Fruit fly (Drosophila melanogaster) whole organism, prepupa: ENCODE data around the gene Wdr24.
A peak's percentile ranks its signal among the peaks of the same experiment; 100 is the strongest.

Experiments used
- Blimp-1 ChIP-seq: fragments of 200-800 bp; sonication (Bioruptor generic); optimal IDR thresholded peaks from 3 replicates; lab custom pipeline; 2017; ENCODE audit warnings: missing biosample characterization, missing genetic modification characterization, mild to moderate bottlenecking, moderate library complexity, missing genetic modification reagents
- CG10631 ChIP-seq: fragments of 200-800 bp; sonication (Bioruptor generic); optimal IDR thresholded peaks from 2 replicates; lab custom pipeline; 2016; ENCODE audit warnings: missing biosample characterization, missing genetic modification characterization
- CG10669 ChIP-seq: fragments of 200-800 bp; sonication (Bioruptor generic); optimal IDR thresholded peaks from 3 replicates; lab custom pipeline; 2018; ENCODE audit warnings: missing biosample characterization, mild to moderate bottlenecking, missing genetic modification characterization, moderate library complexity
- CG11294 ChIP-seq: fragments of 200-800 bp; sonication (Bioruptor generic); IDR thresholded peaks from 2 replicates; pipeline ENCODE4 v1.3.6; 2022; ENCODE audit warnings: missing biosample characterization, missing genetic modification characterization
- CG11762 ChIP-seq: fragments of 200-800 bp; sonication (Bioruptor generic); optimal IDR thresholded peaks from 3 replicates; lab custom pipeline; 2016; ENCODE audit warnings: missing biosample characterization, missing genetic modification characterization; ENCODE audit not compliant: insufficient read depth
- CG11902 ChIP-seq: fragments of 200-800 bp; sonication (Bioruptor generic); optimal IDR thresholded peaks from 3 replicates; lab custom pipeline; 2016; ENCODE audit warnings: missing biosample characterization, missing genetic modification characterization
- CG15336 ChIP-seq: fragments of 200-800 bp; sonication (Bioruptor generic); IDR thresholded peaks from 2 replicates; pipeline ENCODE4 v1.3.6; 2022; ENCODE audit warnings: missing biosample characterization, missing genetic modification characterization
- CG1621 ChIP-seq: fragments of 200-800 bp; sonication (Bioruptor generic); optimal IDR thresholded peaks from 3 replicates; lab custom pipeline; 2018; ENCODE audit warnings: missing biosample characterization, mild to moderate bottlenecking, missing genetic modification characterization
- CG3032 ChIP-seq: fragments of 200-800 bp; optimal IDR thresholded peaks from 2 replicates; lab custom pipeline; 2019; ENCODE audit warnings: missing biosample characterization, mild to moderate bottlenecking, missing genetic modification characterization, moderate library complexity
- CG34406 ChIP-seq: fragments of 200-800 bp; sonication (Bioruptor generic); optimal IDR thresholded peaks from 3 replicates; lab custom pipeline; 2016; ENCODE audit warnings: missing biosample characterization, missing genetic modification characterization
- CG3919 ChIP-seq: fragments of 200-800 bp; sonication (Bioruptor generic); optimal IDR thresholded peaks from 3 replicates; lab custom pipeline; 2016; ENCODE audit warnings: missing biosample characterization, missing genetic modification characterization
- CG4318 ChIP-seq: fragments of 200-800 bp; sonication (Bioruptor generic); optimal IDR thresholded peaks from 3 replicates; lab custom pipeline; 2017; ENCODE audit warnings: missing biosample characterization, mild to moderate bottlenecking, missing genetic modification characterization
- CG6276 ChIP-seq: fragments of 200-800 bp; sonication (Bioruptor generic); optimal IDR thresholded peaks from 2 replicates; lab custom pipeline; 2017; ENCODE audit warnings: missing biosample characterization, mild to moderate bottlenecking, missing genetic modification characterization
- CG6792 ChIP-seq: fragments of 200-800 bp; sonication (Bioruptor generic); optimal IDR thresholded peaks from 3 replicates; lab custom pipeline; 2016; ENCODE audit warnings: missing biosample characterization, missing genetic modification characterization
- CG6808 ChIP-seq: fragments of 200-800 bp; sonication (Bioruptor generic); optimal IDR thresholded peaks from 3 replicates; lab custom pipeline; 2017; ENCODE audit warnings: missing biosample characterization, missing genetic modification characterization, mild to moderate bottlenecking, moderate library complexity, missing genetic modification reagents
- CG6854 ChIP-seq: fragments of 200-800 bp; sonication (Bioruptor generic); optimal IDR thresholded peaks from 2 replicates; lab custom pipeline; 2017; ENCODE audit warnings: missing biosample characterization, mild to moderate bottlenecking, missing genetic modification characterization
- CG7368 ChIP-seq: fragments of 200-800 bp; sonication (Bioruptor generic); optimal IDR thresholded peaks from 3 replicates; lab custom pipeline; 2016; ENCODE audit warnings: missing biosample characterization, missing genetic modification characterization
- CG8119 ChIP-seq: fragments of 200-800 bp; sonication (Bioruptor generic); IDR thresholded peaks from 3 replicates; pipeline ENCODE4 v1.3.6; 2022; ENCODE audit warnings: missing biosample characterization, missing genetic modification characterization
- CG8319 ChIP-seq: fragments of 200-800 bp; sonication (Bioruptor generic); optimal IDR thresholded peaks from 3 replicates; lab custom pipeline; 2016; ENCODE audit warnings: missing biosample characterization, missing genetic modification characterization
- CG8632 ChIP-seq: fragments of 200-800 bp; sonication (Bioruptor generic); optimal IDR thresholded peaks from 3 replicates; lab custom pipeline; 2016; ENCODE audit warnings: missing biosample characterization, missing genetic modification characterization
- CG9139 ChIP-seq: fragments of 200-800 bp; sonication (Bioruptor generic); optimal IDR thresholded peaks from 3 replicates; lab custom pipeline; 2017; ENCODE audit warnings: missing biosample characterization, mild to moderate bottlenecking, missing genetic modification characterization
- Eip78C ChIP-seq: fragments of 200-800 bp; sonication (Bioruptor generic); peaks from one replicate; lab custom pipeline; 2016; ENCODE audit warnings: missing biosample characterization, missing genetic modification characterization
- Ets21C ChIP-seq: fragments of 200-800 bp; sonication (Bioruptor generic); optimal IDR thresholded peaks from 3 replicates; lab custom pipeline; 2016; ENCODE audit warnings: missing biosample characterization, missing genetic modification characterization
- Gug ChIP-seq: fragments of 200-800 bp; sonication (Bioruptor generic); IDR thresholded peaks from 2 replicates; pipeline ENCODE4 v1.3.6; 2022; ENCODE audit warnings: missing biosample characterization, missing genetic modification characterization
- Hr39 ChIP-seq: fragments of 200-800 bp; sonication (Bioruptor generic); optimal IDR thresholded peaks from 2 replicates; lab custom pipeline; 2016; ENCODE audit warnings: missing biosample characterization, missing genetic modification characterization
- Hr4 ChIP-seq: fragments of 200-800 bp; sonication (Bioruptor generic); optimal IDR thresholded peaks from 3 replicates; lab custom pipeline; 2016; ENCODE audit warnings: missing biosample characterization, missing genetic modification characterization
- Lpt ChIP-seq: fragments of 200-800 bp; sonication (Bioruptor generic); optimal IDR thresholded peaks from 3 replicates; lab custom pipeline; 2016; ENCODE audit warnings: missing biosample characterization, missing genetic modification characterization
- Met ChIP-seq: fragments of 200-800 bp; sonication (Bioruptor generic); optimal IDR thresholded peaks from 3 replicates; lab custom pipeline; 2016; ENCODE audit warnings: missing biosample characterization, missing genetic modification characterization
- OdsH ChIP-seq: fragments of 200-800 bp; sonication (Bioruptor generic); optimal IDR thresholded peaks from 3 replicates; lab custom pipeline; 2016; ENCODE audit warnings: missing biosample characterization, missing genetic modification characterization
- Sox102F ChIP-seq: fragments of 200-800 bp; sonication (Bioruptor generic); optimal IDR thresholded peaks from 2 replicates; lab custom pipeline; 2016; ENCODE audit warnings: missing biosample characterization, mild to moderate bottlenecking, missing genetic modification characterization
- Sox14 ChIP-seq: fragments of 200-800 bp; sonication (Bioruptor generic); optimal IDR thresholded peaks from 3 replicates; lab custom pipeline; 2016; ENCODE audit warnings: missing biosample characterization, missing genetic modification characterization
- Sox15 ChIP-seq: fragments of 200-800 bp; sonication (Bioruptor generic); optimal IDR thresholded peaks from 3 replicates; lab custom pipeline; 2016; ENCODE audit warnings: missing biosample characterization, missing genetic modification characterization
- achi ChIP-seq: fragments of 200-800 bp; sonication (Bioruptor generic); optimal IDR thresholded peaks from 3 replicates; lab custom pipeline; 2016; ENCODE audit warnings: missing biosample characterization, missing genetic modification characterization
- acj6 ChIP-seq: fragments of 200-800 bp; sonication (Bioruptor generic); optimal IDR thresholded peaks from 3 replicates; lab custom pipeline; 2016; ENCODE audit warnings: missing biosample characterization, missing genetic modification characterization
- dac ChIP-seq: fragments of 200-800 bp; sonication (Bioruptor generic); optimal IDR thresholded peaks from 2 replicates; lab custom pipeline; 2017; ENCODE audit warnings: missing biosample characterization, mild to moderate bottlenecking, missing genetic modification characterization
- dsx ChIP-seq: fragments of 200-800 bp; optimal IDR thresholded peaks from 3 replicates; lab custom pipeline; 2019; ENCODE audit warnings: missing biosample characterization, mild to moderate bottlenecking, missing genetic modification characterization, moderate library complexity; ENCODE audit not compliant: poor library complexity, severe bottlenecking
- esn ChIP-seq: fragments of 200-800 bp; sonication (Bioruptor generic); optimal IDR thresholded peaks from 2 replicates; lab custom pipeline; 2016; ENCODE audit warnings: missing biosample characterization, mild to moderate bottlenecking, missing genetic modification characterization, moderate library complexity
- fd59A ChIP-seq: fragments of 200-800 bp; sonication (Bioruptor generic); optimal IDR thresholded peaks from 2 replicates; lab custom pipeline; 2017; ENCODE audit warnings: missing biosample characterization, mild to moderate bottlenecking, missing genetic modification characterization, missing genetic modification reagents
- fd85E ChIP-seq: fragments of 200-800 bp; sonication (Bioruptor generic); optimal IDR thresholded peaks from 3 replicates; lab custom pipeline; 2016; ENCODE audit warnings: missing biosample characterization, missing genetic modification characterization
- fkh ChIP-seq: fragments of 200-800 bp; sonication (Bioruptor generic); optimal IDR thresholded peaks from 3 replicates; lab custom pipeline; 2017; ENCODE audit warnings: missing biosample characterization, mild to moderate bottlenecking, missing genetic modification characterization, moderate library complexity
- lz ChIP-seq: fragments of 200-800 bp; sonication (Bioruptor generic); optimal IDR thresholded peaks from 3 replicates; lab custom pipeline; 2016; ENCODE audit warnings: missing biosample characterization, missing genetic modification characterization
- net ChIP-seq: fragments of 200-800 bp; sonication (Bioruptor generic); optimal IDR thresholded peaks from 3 replicates; lab custom pipeline; 2016; ENCODE audit warnings: missing biosample characterization, missing genetic modification characterization
- salr ChIP-seq, 2 experiments: fragments of 200-800 bp; sonication (Bioruptor generic); optimal IDR thresholded peaks; 3 replicates each; lab custom pipeline; 2016 to 2018; ENCODE audit warnings: missing biosample characterization in 2 of 2, missing genetic modification characterization in 2 of 2, mild to moderate bottlenecking in 1 of 2
- spab ChIP-seq: fragments of 200-800 bp; sonication (Bioruptor generic); optimal IDR thresholded peaks from 2 replicates; lab custom pipeline; 2017; ENCODE audit warnings: missing biosample characterization, mild to moderate bottlenecking, missing genetic modification characterization, missing genetic modification reagents
- ss ChIP-seq, 2 experiments: fragments of 200-800 bp; sonication (Bioruptor generic); optimal IDR thresholded peaks; 2 replicates in 1 of 2; 3 replicates in 1 of 2; lab custom pipeline; 2017 to 2018; ENCODE audit warnings: mild to moderate bottlenecking in 2 of 2, missing biosample characterization in 2 of 2, missing genetic modification characterization in 2 of 2, moderate library complexity in 1 of 2
- svp ChIP-seq: fragments of 200-800 bp; sonication (Bioruptor generic); peaks from one replicate; lab custom pipeline; 2016; ENCODE audit warnings: missing biosample characterization, missing genetic modification characterization
- vri ChIP-seq: fragments of 200-800 bp; sonication (Bioruptor generic); optimal IDR thresholded peaks from 3 replicates; lab custom pipeline; 2016; ENCODE audit warnings: missing biosample characterization, mild to moderate bottlenecking, missing genetic modification characterization

Gene Wdr24

dm6 chr3R:29763154-29763553, 18.3 kb upstream of the Wdr24 start (continued):
- TF ChIP-seq Eip78C (GFP tag; lab: Kevin White, UChicago) (peak; percentile 98), dac (no peak), vri (GFP tag; lab: Kevin White, UChicago) (peak; percentile 96), svp (GFP tag; lab: Kevin White, UChicago) (peak; percentile 98), CG11762 (GFP tag; lab: Kevin White, UChicago) (peak; percentile 90), achi (GFP tag; lab: Kevin White, UChicago) (peak; percentile 90), Sox15 (GFP tag; lab: Kevin White, UChicago) (peak; percentile 96), CG4318 (GFP tag; lab: Kevin White, UChicago) (peak; percentile 22), ss (GFP tag; optimal IDR thresholded peaks at IDR 0.05; lab: Kevin White, UChicago) (peak; percentile 39 to 73), lz (GFP tag; lab: Kevin White, UChicago) (peak; percentile 98), esn (GFP tag; lab: Kevin White, UChicago) (peak; percentile 99), Gug (peak; percentile 31; the same call in 1 of the 2 replicates), CG7368 (GFP tag; lab: Kevin White, UChicago) (peak; percentile 93), CG3032 (tag; lab: Kevin White, UChicago) (peak; percentile 76), fd85E (GFP tag; lab: Kevin White, UChicago) (peak; percentile 83), Sox14 (GFP tag; lab: Kevin White, UChicago) (peak; percentile 97), fd59A (GFP tag; lab: Kevin White, UChicago) (peak; percentile 60), CG6792 (GFP tag; lab: Kevin White, UChicago) (peak; percentile 95), Blimp-1 (GFP tag; lab: Kevin White, UChicago) (peak; percentile 92)

- TF ChIP-seq dsx (no peak), Ets21C (GFP tag; lab: Kevin White, UChicago) (peak; percentile 51), Sox14 (GFP tag; lab: Kevin White, UChicago) (no peak), OdsH (peak; percentile 57), salr (GFP tag; optimal IDR thresholded peaks at IDR 0.05; lab: Kevin White, UChicago) (peak in 1 of 2 experiments; percentile 36), CG11294 (no peak), fd59A (GFP tag; lab: Kevin White, UChicago) (no peak), CG8119 (GFP tag; lab: Robert Waterston, UW) (0 out of 3 replicates have a peak, but pooled peaks have one; percentile 15), spab (GFP tag; lab: Kevin White, UChicago) (peak; percentile 29), fkh (GFP tag; lab: Kevin White, UChicago) (no peak), CG3919 (GFP tag; lab: Kevin White, UChicago) (peak; percentile 65), acj6 (GFP tag; lab: Kevin White, UChicago) (peak; percentile 52), lz (GFP tag; lab: Kevin White, UChicago) (peak; percentile 67), net (GFP tag; lab: Kevin White, UChicago) (peak; percentile 44), Met (peak; percentile 75), CG11762 (GFP tag; lab: Kevin White, UChicago) (peak; percentile 19), CG10669 (GFP tag; lab: Kevin White, UChicago) (peak; percentile 42), CG1621 (no peak), fd85E (GFP tag; lab: Kevin White, UChicago) (no peak), CG8632 (peak; percentile 46), CG9139 (GFP tag; lab: Kevin White, UChicago) (no peak), CG11902 (GFP tag; lab: Kevin White, UChicago) (peak; percentile 41), CG6854 (GFP tag; lab: Kevin White, UChicago) (no peak), Eip78C (GFP tag; lab: Kevin White, UChicago) (peak; percentile 91), CG10631 (GFP tag; lab: Kevin White, UChicago) (peak; percentile 8), ss (GFP tag; optimal IDR thresholded peaks at IDR 0.05; lab: Kevin White, UChicago) (peak in 1 of 2 experiments; percentile 43), vri (GFP tag; lab: Kevin White, UChicago) (no peak), CG6808 (GFP tag; lab: Kevin White, UChicago) (peak; percentile 38), Hr4 (GFP tag; lab: Kevin White, UChicago) (peak; percentile 34), Hr39 (GFP tag; lab: Kevin White, UChicago) (peak; percentile 53), dac (no peak), CG8319 (GFP tag; lab: Kevin White, UChicago) (peak; percentile 51), Sox102F (peak; percentile 37), achi (GFP tag; lab: Kevin White, UChicago) (peak; percentile 50), CG15336 (no peak), Lpt (GFP tag; lab: Kevin White, UChicago) (peak; percentile 17), CG3032 (tag; lab: Kevin White, UChicago) (peak; percentile 26), CG6276 (GFP tag; lab: Kevin White, UChicago) (no peak), CG34406 (GFP tag; lab: Kevin White, UChicago) (peak; percentile 43)
Observed at dm6 chr3R:29762297-29762696, 17.4 kb upstream of the Wdr24 start.
